Fruit fly (Drosophila melanogaster): ENCODE data around the gene CG15293.

DNA sequence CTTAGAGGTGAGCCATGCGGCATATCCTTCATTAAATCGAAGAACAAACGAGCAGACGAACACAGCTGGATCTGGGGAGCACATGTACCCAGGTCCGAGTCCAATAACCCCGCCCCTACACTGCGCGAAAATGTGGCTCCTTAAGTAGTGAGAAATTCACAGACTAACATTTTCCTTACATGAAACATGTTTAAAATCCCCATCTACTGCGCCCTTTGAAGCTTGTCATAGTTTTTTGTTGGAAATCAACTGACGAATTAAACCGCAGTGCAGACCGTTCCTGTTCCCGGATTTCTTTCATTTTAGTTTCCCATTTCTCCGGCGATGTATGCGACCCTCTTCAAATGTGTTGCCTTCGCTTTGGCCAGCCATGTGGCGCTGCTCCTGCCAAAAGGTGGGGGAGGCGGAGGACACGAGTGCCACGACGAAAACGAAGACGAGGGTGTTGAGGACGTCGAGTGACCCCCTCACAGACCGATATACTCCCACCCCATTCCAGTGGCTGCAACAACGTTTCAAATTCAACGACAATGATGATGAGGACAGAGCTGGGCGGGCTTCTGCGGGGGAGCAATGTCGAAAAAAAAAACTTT, 13.6 kb upstream of the CG15293 start:
- TF ChIP-seq pan (optimal IDR thresholded peaks at IDR 0.05) (no peak), h (GFP tag; optimal IDR thresholded peaks at IDR 0.05) (peak; percentile 1), usp (GFP tag; optimal IDR thresholded peaks at IDR 0.05) (no peak), CrebA (GFP tag; optimal IDR thresholded peaks at IDR 0.05; ENCODE audit: borderline replicate concordance) (no peak), Abd-B (GFP tag; optimal IDR thresholded peaks at IDR 0.05) (no peak), Dfd (GFP tag; optimal IDR thresholded peaks at IDR 0.05) (no peak), Hr78 (GFP tag; optimal IDR thresholded peaks at IDR 0.05) (no peak), CG32264 (GFP tag; optimal IDR thresholded peaks at IDR 0.05) (no peak), N (GFP tag; optimal IDR thresholded peaks at IDR 0.05) (no peak), psq (GFP tag; optimal IDR thresholded peaks at IDR 0.05) (no peak), Jra (GFP tag; optimal IDR thresholded peaks at IDR 0.05) (no peak), Vsx2 (GFP tag; optimal IDR thresholded peaks at IDR 0.05; ENCODE audit: partially characterized antibody) (no peak), br (GFP tag; optimal IDR thresholded peaks at IDR 0.05) (no peak), lola (GFP tag; optimal IDR thresholded peaks at IDR 0.05) (no peak)

Measured in whole organism, wandering third instar larva.